Fruit fly (Drosophila melanogaster): Measurements from ENCODE around the gene CG5885.

The CG5885 gene

dm6 chr2L:9897296-9897695 is 20.8 kb downstream of the CG5885 start, which contains the start of gene RpS2 (continued):
- peak; percentile 96 for TF ChIP-seq nerfin-2 (GFP tag; IDR thresholded peaks at IDR 0.05; ENCODE audit: partially characterized antibody)
- TF ChIP-seq CG30403 (GFP tag; optimal IDR thresholded peaks at IDR 0.05): peak; percentile 38
- TF ChIP-seq CG17361 (GFP tag; IDR thresholded peaks at IDR 0.05): peak; percentile 25; the same call in 1 of the 3 replicates
- TF ChIP-seq YL-1 (GFP tag; optimal IDR thresholded peaks at IDR 0.05): peak; percentile 92
- peak; percentile 46 for TF ChIP-seq CG17568 (GFP tag; optimal IDR thresholded peaks at IDR 0.05)
- no peak for TF ChIP-seq Mad (GFP tag; optimal IDR thresholded peaks at IDR 0.05)
- TF ChIP-seq CG6272 (GFP tag; IDR thresholded peaks at IDR 0.05): peak; percentile 43
- TF ChIP-seq Spps (tag; optimal IDR thresholded peaks at IDR 0.05): no peak
- TF ChIP-seq CG4424 (GFP tag; optimal IDR thresholded peaks at IDR 0.05): no peak
- TF ChIP-seq sens-2 (GFP tag; IDR thresholded peaks at IDR 0.05): no peak
- TF ChIP-seq Adf1 (GFP tag; IDR thresholded peaks at IDR 0.05): peak; percentile 40; the same call in 1 of the 2 replicates
- TF ChIP-seq Myb (GFP tag; optimal IDR thresholded peaks at IDR 0.05): peak; percentile 27
- TF ChIP-seq tup (GFP tag; optimal IDR thresholded peaks at IDR 0.05): no peak
- peak; percentile 13 for TF ChIP-seq CG2875 (GFP tag; optimal IDR thresholded peaks at IDR 0.05)
- TF ChIP-seq NFAT (GFP tag; IDR thresholded peaks at IDR 0.05): peak; percentile 36
- TF ChIP-seq H2.0 (GFP tag; IDR thresholded peaks at IDR 0.05): peak; percentile 32; the same call in 1 of the 2 replicates
- TF ChIP-seq hb (GFP tag; IDR thresholded peaks at IDR 0.05; ENCODE audit: partially characterized antibody): peak; percentile 97
- no peak for TF ChIP-seq odd (GFP tag; optimal IDR thresholded peaks at IDR 0.05)
- TF ChIP-seq CG12659 (GFP tag; optimal IDR thresholded peaks at IDR 0.05): peak; percentile 82
- TF ChIP-seq ci (GFP tag; IDR thresholded peaks at IDR 0.05): peak; percentile 69; the same call in 2 of the 3 replicates
- peak in 1 of 2 experiments; percentile 56 for TF ChIP-seq Pdp1 (GFP tag; optimal IDR thresholded peaks at IDR 0.05)
- no peak for TF ChIP-seq E2f1 (GFP tag; IDR thresholded peaks at IDR 0.05)
- TF ChIP-seq CG11696 (GFP tag; IDR thresholded peaks at IDR 0.05): no peak
- TF ChIP-seq CG13775 (GFP tag; optimal IDR thresholded peaks at IDR 0.05): no peak
- TF ChIP-seq sima (GFP tag; optimal IDR thresholded peaks at IDR 0.05): no peak
- TF ChIP-seq CG32772 (GFP tag; IDR thresholded peaks at IDR 0.05): no peak
- no peak for TF ChIP-seq CG7786 (GFP tag; optimal IDR thresholded peaks at IDR 0.05)
- TF ChIP-seq CG10366 (GFP tag; IDR thresholded peaks at IDR 0.05): no peak
- no peak for TF ChIP-seq otp (GFP tag; IDR thresholded peaks at IDR 0.05)
- no peak for TF ChIP-seq CG17802 (tag; optimal IDR thresholded peaks at IDR 0.05)
- TF ChIP-seq Dip3 (GFP tag; optimal IDR thresholded peaks at IDR 0.05): no peak
- peak; percentile 64 for TF ChIP-seq pfk (GFP tag; optimal IDR thresholded peaks at IDR 0.05)
- peak; percentile 65 for TF ChIP-seq CG12769 (tag; optimal IDR thresholded peaks at IDR 0.05)
- TF ChIP-seq GATAe (GFP tag; conservative IDR thresholded peaks at IDR 0.05): no peak
- TF ChIP-seq ash1 (GFP tag; optimal IDR thresholded peaks at IDR 0.05): no peak
- TF ChIP-seq CG6689 (GFP tag; IDR thresholded peaks at IDR 0.05): 0 out of 2 replicates have a peak, but pooled peaks have one; percentile 15
- peak; percentile 32 for TF ChIP-seq CG1529 (GFP tag; optimal IDR thresholded peaks at IDR 0.05)
- no peak for TF ChIP-seq gce (GFP tag; IDR thresholded peaks at IDR 0.05)
- TF ChIP-seq B-H2 (GFP tag; optimal IDR thresholded peaks at IDR 0.05): peak; percentile 77
- no peak for TF ChIP-seq Gsc (GFP tag; IDR thresholded peaks at IDR 0.05)
- no peak for TF ChIP-seq tin (GFP tag; optimal IDR thresholded peaks at IDR 0.05)
- peak; percentile 15 for TF ChIP-seq CG13424 (tag; optimal IDR thresholded peaks at IDR 0.05)
- TF ChIP-seq CG15073 (GFP tag; optimal IDR thresholded peaks at IDR 0.05): no peak
- no peak for TF ChIP-seq Aef1 (GFP tag; IDR thresholded peaks at IDR 0.05)
- peak; percentile 47; the same call in 1 of the 2 replicates for TF ChIP-seq onecut (GFP tag; IDR thresholded peaks at IDR 0.05)
- no peak for TF ChIP-seq so (GFP tag; IDR thresholded peaks at IDR 0.05)
- peak; percentile 23 for TF ChIP-seq Mes4 (GFP tag; optimal IDR thresholded peaks at IDR 0.05)
- TF ChIP-seq CG4820 (GFP tag; optimal IDR thresholded peaks at IDR 0.05): no peak
- TF ChIP-seq fd3F (GFP tag; optimal IDR thresholded peaks at IDR 0.05): no peak
- no peak for TF ChIP-seq Sox102F (GFP tag; optimal IDR thresholded peaks at IDR 0.05)
- TF ChIP-seq BEAF-32 (GFP tag; optimal IDR thresholded peaks at IDR 0.05): peak; percentile 97
